Fruit fly (Drosophila melanogaster) whole organism, embryonic: ENCODE measurements around the gene mthl2.
A peak's percentile ranks its signal among the peaks of the same experiment; 100 is the strongest.

Experiments used
- Abd-B ChIP-seq: fragments of 200-800 bp; sonication (Bioruptor generic); optimal IDR thresholded peaks from 2 replicates; lab custom pipeline; 2018; ENCODE audit warnings: missing biosample characterization, mild to moderate bottlenecking, missing genetic modification characterization, moderate library complexity
- Blimp-1 ChIP-seq: fragments of 200-800 bp; sonication (Bioruptor generic); optimal IDR thresholded peaks from 3 replicates; lab custom pipeline; 2018; ENCODE audit warnings: missing biosample characterization, missing genetic modification characterization, mild to moderate bottlenecking, moderate library complexity, missing genetic modification reagents
- CG10321 ChIP-seq: fragments of 200-800 bp; sonication (Bioruptor generic); IDR thresholded peaks from 2 replicates; pipeline ENCODE4 v1.3.6; 2022; ENCODE audit warnings: missing biosample characterization, missing genetic modification characterization
- CG11247 ChIP-seq: fragments of 200-800 bp; sonication (Bioruptor generic); IDR thresholded peaks from 2 replicates; pipeline ENCODE4 v1.3.6; 2022; ENCODE audit warnings: missing biosample characterization, missing genetic modification characterization
- CG1233 ChIP-seq: fragments of 200-800 bp; sonication (Bioruptor generic); optimal IDR thresholded peaks from 4 replicates; lab custom pipeline; 2018; ENCODE audit warnings: missing biosample characterization, mild to moderate bottlenecking, missing genetic modification characterization
- CG12391 ChIP-seq: fragments of 200-800 bp; sonication (Bioruptor generic); optimal IDR thresholded peaks from 3 replicates; lab custom pipeline; 2018; ENCODE audit warnings: missing biosample characterization, mild to moderate bottlenecking, missing genetic modification characterization, moderate library complexity
- CG13775 ChIP-seq: fragments of 200-800 bp; sonication (Bioruptor generic); optimal IDR thresholded peaks from 3 replicates; lab custom pipeline; 2017; ENCODE audit warnings: missing biosample characterization, mild to moderate bottlenecking, missing genetic modification characterization
- CG14710 ChIP-seq: fragments of 200-800 bp; sonication (Bioruptor generic); optimal IDR thresholded peaks from 3 replicates; lab custom pipeline; 2019; ENCODE audit warnings: missing biosample characterization, mild to moderate bottlenecking, missing genetic modification characterization, moderate library complexity
- CG17361 ChIP-seq: fragments of 200-800 bp; sonication (Bioruptor generic); IDR thresholded peaks from 3 replicates; pipeline ENCODE4 v1.3.6; 2022; ENCODE audit warnings: missing biosample characterization, missing genetic modification characterization
- CG17802 ChIP-seq: fragments of 200-800 bp; sonication (Bioruptor generic); optimal IDR thresholded peaks from 2 replicates; lab custom pipeline; 2018; ENCODE audit warnings: missing biosample characterization, mild to moderate bottlenecking, missing genetic modification characterization, moderate library complexity
- CG1832 ChIP-seq: fragments of 200-800 bp; sonication (Bioruptor generic); optimal IDR thresholded peaks from 2 replicates; lab custom pipeline; 2017; ENCODE audit warnings: missing biosample characterization, mild to moderate bottlenecking, missing genetic modification characterization, inconsistent platforms
- CG18619 ChIP-seq: fragments of 200-800 bp; sonication (Bioruptor generic); optimal IDR thresholded peaks from 3 replicates; lab custom pipeline; 2017; ENCODE audit warnings: missing biosample characterization, mild to moderate bottlenecking, missing genetic modification characterization
- CG2202 ChIP-seq: fragments of 200-800 bp; sonication (Bioruptor generic); optimal IDR thresholded peaks from 2 replicates; lab custom pipeline; 2018; ENCODE audit warnings: missing biosample characterization, mild to moderate bottlenecking, missing genetic modification characterization
- CG2889 ChIP-seq: fragments of 200-800 bp; sonication (Bioruptor generic); IDR thresholded peaks from 3 replicates; pipeline ENCODE4 v1.3.6; 2022; ENCODE audit warnings: missing biosample characterization, missing genetic modification characterization
- CG33557 ChIP-seq: fragments of 200-800 bp; sonication (Bioruptor generic); optimal IDR thresholded peaks from 2 replicates; lab custom pipeline; 2019; ENCODE audit warnings: missing biosample characterization, mild to moderate bottlenecking, missing genetic modification characterization, moderate library complexity
- CG6765 ChIP-seq: fragments of 200-800 bp; sonication (Bioruptor generic); optimal IDR thresholded peaks from 3 replicates; lab custom pipeline; 2017; ENCODE audit warnings: missing biosample characterization, mild to moderate bottlenecking, missing genetic modification characterization
- CG6791 ChIP-seq: fragments of 200-800 bp; sonication (Bioruptor generic); IDR thresholded peaks from 3 replicates; pipeline ENCODE4 v1.3.6; 2022; ENCODE audit warnings: missing biosample characterization, missing genetic modification characterization; ENCODE audit not compliant: partially characterized antibody
- CG8089 ChIP-seq: fragments of 200-800 bp; sonication (Bioruptor generic); optimal IDR thresholded peaks from 3 replicates; lab custom pipeline; 2016; ENCODE audit warnings: missing biosample characterization, missing genetic modification characterization
- CG8388 ChIP-seq: fragments of 200-800 bp; sonication (Bioruptor generic); optimal IDR thresholded peaks from 2 replicates; lab custom pipeline; 2019; ENCODE audit warnings: missing biosample characterization, mild to moderate bottlenecking, missing genetic modification characterization, moderate library complexity
- CHES-1-like ChIP-seq: fragments of 200-800 bp; sonication (Bioruptor generic); optimal IDR thresholded peaks from 2 replicates; lab custom pipeline; 2016; ENCODE audit warnings: missing biosample characterization, missing genetic modification characterization
- Deaf1 ChIP-seq: fragments of 200-800 bp; optimal IDR thresholded peaks from 3 replicates; lab custom pipeline; 2019; ENCODE audit warnings: missing biosample characterization, mild to moderate bottlenecking, missing genetic modification characterization, moderate library complexity
- Dip3 ChIP-seq: fragments of 200-800 bp; sonication (Bioruptor generic); optimal IDR thresholded peaks from 3 replicates; lab custom pipeline; 2016; ENCODE audit warnings: missing biosample characterization, missing genetic modification characterization
- Drgx ChIP-seq: fragments of 200-800 bp; sonication (Bioruptor generic); IDR thresholded peaks from 2 replicates; pipeline ENCODE4 v1.3.6; 2022; ENCODE audit warnings: missing biosample characterization, missing genetic modification characterization
- Hmx ChIP-seq: fragments of 200-800 bp; sonication (Bioruptor generic); optimal IDR thresholded peaks from 2 replicates; lab custom pipeline; 2016; ENCODE audit warnings: missing biosample characterization, missing genetic modification characterization
- Pdp1 ChIP-seq, 2 experiments: fragments of 200-800 bp; sonication (Bioruptor generic); optimal IDR thresholded peaks; 3 replicates each; lab custom pipeline; 2016; ENCODE audit warnings: missing biosample characterization in 2 of 2, missing genetic modification characterization in 2 of 2, mild to moderate bottlenecking in 1 of 2, moderate library complexity in 1 of 2
- Six4 ChIP-seq: fragments of 200-800 bp; sonication (Bioruptor generic); optimal IDR thresholded peaks from 2 replicates; lab custom pipeline; 2016; ENCODE audit warnings: missing biosample characterization, missing genetic modification characterization
- Spps ChIP-seq: fragments of 200-800 bp; sonication (Bioruptor generic); optimal IDR thresholded peaks from 2 replicates; lab custom pipeline; 2018; ENCODE audit warnings: missing biosample characterization, mild to moderate bottlenecking, missing genetic modification characterization
- Stat92E ChIP-seq, 3 experiments: fragments of >200 bp in 2 of 3; fragments of 200-800 bp in 1 of 3; sonication (Bioruptor generic) in 1 of 3; optimal IDR thresholded peaks; 2 replicates each; lab custom pipeline; 2017 to 2019; ENCODE audit warnings: missing biosample characterization in 3 of 3, missing genetic modification characterization in 3 of 3, mild to moderate bottlenecking in 1 of 3, moderate library complexity in 1 of 3
- bab2 ChIP-seq: fragments of 200-800 bp; sonication (Bioruptor generic); optimal IDR thresholded peaks from 2 replicates; lab custom pipeline; 2016; ENCODE audit warnings: missing biosample characterization, missing genetic modification characterization
- bsh ChIP-seq, 2 experiments: fragments of 200-800 bp; sonication (Bioruptor generic); optimal IDR thresholded peaks; 2 replicates each; lab custom pipeline; 2017 to 2018; ENCODE audit warnings: mild to moderate bottlenecking in 2 of 2, missing biosample characterization in 2 of 2, missing genetic modification characterization in 2 of 2, moderate library complexity in 1 of 2
- cg ChIP-seq: fragments of 200-800 bp; sonication (Bioruptor generic); optimal IDR thresholded peaks from 3 replicates; lab custom pipeline; 2019; ENCODE audit warnings: missing biosample characterization, mild to moderate bottlenecking, missing genetic modification characterization, moderate library complexity
- kay ChIP-seq: fragments of 200-800 bp; sonication (Bioruptor generic); optimal IDR thresholded peaks from 2 replicates; lab custom pipeline; 2016; ENCODE audit warnings: missing biosample characterization, missing genetic modification characterization
- kni ChIP-seq: fragments of 200-800 bp; sonication (Bioruptor generic); optimal IDR thresholded peaks from 3 replicates; lab custom pipeline; 2017; ENCODE audit warnings: mild to moderate bottlenecking, missing biosample characterization, missing genetic modification reagents, missing genetic modification characterization
- lbe ChIP-seq: fragments of 200-800 bp; sonication (Bioruptor generic); optimal IDR thresholded peaks from 2 replicates; lab custom pipeline; 2016; ENCODE audit warnings: missing biosample characterization, mild to moderate bottlenecking, missing genetic modification characterization
- nmo ChIP-seq: fragments of 200-800 bp; sonication (Bioruptor generic); optimal IDR thresholded peaks from 2 replicates; lab custom pipeline; 2018; ENCODE audit warnings: missing biosample characterization, mild to moderate bottlenecking, missing genetic modification characterization, moderate library complexity
- pho ChIP-seq: fragments of 200-800 bp; sonication (Bioruptor generic); optimal IDR thresholded peaks from 2 replicates; lab custom pipeline; 2016; ENCODE audit warnings: missing biosample characterization, missing genetic modification characterization
- psq ChIP-seq: fragments of 200-800 bp; sonication (Bioruptor generic); optimal IDR thresholded peaks from 2 replicates; lab custom pipeline; 2017; ENCODE audit warnings: missing biosample characterization, missing genetic modification characterization
- rib ChIP-seq: fragments of 200-800 bp; sonication (Bioruptor generic); IDR thresholded peaks from 2 replicates; pipeline ENCODE4 v1.3.6; 2022; ENCODE audit warnings: missing biosample characterization, missing genetic modification characterization
- sc ChIP-seq, 3 experiments: fragments of >200 bp in 2 of 3; fragments of 200-800 bp in 1 of 3; sonication (Bioruptor generic) in 1 of 3; optimal IDR thresholded peaks; 2 replicates in 2 of 3; 3 replicates in 1 of 3; lab custom pipeline; 2017; ENCODE audit warnings: mild to moderate bottlenecking in 1 of 3, missing biosample characterization in 1 of 3, missing genetic modification characterization in 1 of 3, missing genetic modification reagents in 1 of 3
- sima ChIP-seq: fragments of 200-800 bp; sonication (Bioruptor generic); optimal IDR thresholded peaks from 2 replicates; lab custom pipeline; 2016; ENCODE audit warnings: missing biosample characterization, missing genetic modification characterization
- slou ChIP-seq: fragments of 200-800 bp; sonication (Bioruptor generic); optimal IDR thresholded peaks from 3 replicates; lab custom pipeline; 2016; ENCODE audit warnings: missing biosample characterization, missing genetic modification characterization
- sqz ChIP-seq: fragments of 200-800 bp; sonication (Bioruptor generic); optimal IDR thresholded peaks from 3 replicates; lab custom pipeline; 2018; ENCODE audit warnings: missing biosample characterization, mild to moderate bottlenecking, missing genetic modification characterization
- tio ChIP-seq: fragments of 200-800 bp; sonication (Bioruptor generic); optimal IDR thresholded peaks from 2 replicates; lab custom pipeline; 2017; ENCODE audit warnings: missing biosample characterization, missing genetic modification characterization, inconsistent platforms
- trem ChIP-seq: fragments of 200-800 bp; optimal IDR thresholded peaks from 3 replicates; lab custom pipeline; 2019; ENCODE audit warnings: missing biosample characterization, mild to moderate bottlenecking, missing genetic modification characterization, moderate library complexity
- tup ChIP-seq: fragments of 200-800 bp; sonication (Bioruptor generic); optimal IDR thresholded peaks from 2 replicates; lab custom pipeline; 2016; ENCODE audit warnings: missing biosample characterization, mild to moderate bottlenecking, missing genetic modification characterization, moderate library complexity
- tx ChIP-seq: fragments of 200-800 bp; sonication (Bioruptor generic); optimal IDR thresholded peaks from 2 replicates; lab custom pipeline; 2016; ENCODE audit warnings: missing biosample characterization, missing genetic modification characterization
- vvl ChIP-seq: fragments of 200-800 bp; sonication (Bioruptor generic); IDR thresholded peaks from 2 replicates; pipeline ENCODE4 v1.3.6; 2022; ENCODE audit warnings: missing biosample characterization, missing genetic modification characterization
- zfh1 ChIP-seq: fragments of 200-800 bp; sonication (Bioruptor generic); IDR thresholded peaks from 3 replicates; pipeline ENCODE4 v1.3.6; 2022; ENCODE audit warnings: missing biosample characterization, missing genetic modification characterization

mthl2 gene

dm6 chr3L:5626465-5626864 lies 21.9 kb downstream of the mthl2 start:
- TF ChIP-seq sima (GFP tag; lab: Kevin White, UChicago) (no peak), trem (tag; lab: Kevin White, UChicago) (no peak), rib (GFP tag; lab: Robert Waterston, UW) (no peak), Dip3 (GFP tag; lab: Kevin White, UChicago) (peak; percentile 13), CG17802 (no peak), CHES-1-like (GFP tag; lab: Kevin White, UChicago) (no peak), nmo (no peak), Blimp-1 (GFP tag; lab: Kevin White, UChicago) (peak; percentile 26)

- TF ChIP-seq psq (GFP tag; lab: Kevin White, UChicago) (peak; percentile 23), tup (GFP tag; lab: Kevin White, UChicago) (no peak), CG2889 (GFP tag; lab: Robert Waterston, UW) (no peak), CG14710 (tag; lab: Kevin White, UChicago) (peak; percentile 18), CG33557 (GFP tag; lab: Kevin White, UChicago) (peak; percentile 88), lbe (peak; percentile 30), CG11247 (no peak), CG10321 (GFP tag; lab: Robert Waterston, UW) (no peak), CG8089 (no peak), bsh (GFP tag; optimal IDR thresholded peaks at IDR 0.05; lab: Kevin White, UChicago) (peak in 1 of 2 experiments; percentile 30), Hmx (no peak), Spps (peak; percentile 34), CG1832 (GFP tag; lab: Kevin White, UChicago) (no peak), CG6765 (GFP tag; lab: Kevin White, UChicago) (no peak), sqz (GFP tag; lab: Kevin White, UChicago) (peak; percentile 42), CG6791 (GFP tag; lab: Robert Waterston, UW) (no peak), pho (GFP tag; lab: Kevin White, UChicago) (no peak), Deaf1 (tag; lab: Kevin White, UChicago) (peak; percentile 19), Blimp-1 (GFP tag; lab: Kevin White, UChicago) (peak; percentile 100), cg (GFP tag; lab: Kevin White, UChicago) (peak; percentile 33), kni (GFP tag; lab: Kevin White, UChicago) (peak; percentile 89), vvl (GFP tag; lab: Robert Waterston, UW) (peak; percentile 41; the same call in 1 of the 2 replicates), CG2202 (tag; lab: Kevin White, UChicago) (peak; percentile 7)
These were observed 23.2 kb downstream of the mthl2 start for dm6 chr3L:5627816-5628215.

dm6 chr3L:5630176-5630583 lies 25.6 kb downstream of the mthl2 start:
- TF ChIP-seq sima (GFP tag; lab: Kevin White, UChicago) = no peak
- TF ChIP-seq CG18619 = peak; percentile 6
- TF ChIP-seq Six4 (GFP tag; lab: Kevin White, UChicago) = peak; percentile 33
- peak; percentile 45 for TF ChIP-seq slou
- no peak for TF ChIP-seq sc (optimal IDR thresholded peaks at IDR 0.05; lab: Kevin White, UChicago)
- TF ChIP-seq sc (GFP tag; optimal IDR thresholded peaks at IDR 0.05; lab: Kevin White, UChicago) = peak; percentile 21
- peak; percentile 37 for TF ChIP-seq tio (GFP tag; lab: Kevin White, UChicago)
- peak; percentile 73 for TF ChIP-seq CG1233 (GFP tag; lab: Kevin White, UChicago)
- no peak for TF ChIP-seq tx (GFP tag; lab: Kevin White, UChicago)
- peak; percentile 23 for TF ChIP-seq CG13775 (GFP tag; lab: Kevin White, UChicago)
- TF ChIP-seq CG8388 = peak; percentile 12
- no peak for TF ChIP-seq Abd-B (GFP tag; lab: Kevin White, UChicago)
- peak; percentile 73 for TF ChIP-seq bab2 (GFP tag; lab: Kevin White, UChicago)
- peak; percentile 81; the same call in 2 of the 3 replicates for TF ChIP-seq CG17361 (GFP tag; lab: Robert Waterston, UW)
- TF ChIP-seq Stat92E (GFP tag; optimal IDR thresholded peaks at IDR 0.05; lab: Kevin White, UChicago) = peak in 1 of 3 experiments; percentile 39
- no peak for TF ChIP-seq zfh1 (GFP tag; lab: Robert Waterston, UW)
- peak in 1 of 2 experiments; percentile 29 for TF ChIP-seq Pdp1 (GFP tag; optimal IDR thresholded peaks at IDR 0.05; lab: Kevin White, UChicago)
- TF ChIP-seq Drgx (GFP tag; lab: Robert Waterston, UW) = peak; percentile 25; the same call in 1 of the 2 replicates
- TF ChIP-seq CG12391 (tag; lab: Kevin White, UChicago) = peak; percentile 20
- TF ChIP-seq kay = peak; percentile 27
